Fruit fly (Drosophila melanogaster) whole organism, embryonic: Measurements from ENCODE around the gene CrebB.

Experiments
- Ada2b ChIP-seq: fragments of 200-800 bp; sonication (Bioruptor generic); IDR thresholded peaks from 2 replicates; pipeline ENCODE4 v1.3.6; 2022; ENCODE audit warnings: missing biosample characterization, missing genetic modification characterization
- Awh ChIP-seq: fragments of 200-800 bp; sonication (Bioruptor generic); IDR thresholded peaks from 2 replicates; pipeline ENCODE4, ENCODE4 v1.3.6; 2022; ENCODE audit warnings: missing biosample characterization, missing genetic modification characterization
- Blimp-1 ChIP-seq: fragments of 200-800 bp; sonication (Bioruptor generic); optimal IDR thresholded peaks from 3 replicates; lab custom pipeline; 2018; ENCODE audit warnings: missing biosample characterization, missing genetic modification characterization, mild to moderate bottlenecking, moderate library complexity, missing genetic modification reagents
- Bteb2 ChIP-seq: fragments of 200-800 bp; sonication (Bioruptor generic); optimal IDR thresholded peaks from 2 replicates; lab custom pipeline; 2016; ENCODE audit warnings: missing biosample characterization, missing genetic modification characterization
- C15 ChIP-seq: fragments of 200-800 bp; sonication (Bioruptor generic); IDR thresholded peaks from 3 replicates; pipeline ENCODE4 v1.3.6; 2022; ENCODE audit warnings: missing biosample characterization, missing genetic modification characterization
- CG10431 ChIP-seq: fragments of 200-800 bp; sonication (Bioruptor generic); optimal IDR thresholded peaks from 3 replicates; lab custom pipeline; 2018; ENCODE audit warnings: missing biosample characterization, mild to moderate bottlenecking, missing genetic modification characterization
- CG17186 ChIP-seq: fragments of 200-800 bp; sonication (Bioruptor generic); optimal IDR thresholded peaks from 3 replicates; lab custom pipeline; 2017; ENCODE audit warnings: missing biosample characterization, missing genetic modification reagents, missing genetic modification characterization
- CG17328 ChIP-seq: fragments of 200-800 bp; sonication (Bioruptor generic); IDR thresholded peaks from 2 replicates; pipeline ENCODE4 v1.3.6; 2022; ENCODE audit warnings: missing biosample characterization, missing genetic modification characterization
- CG17568 ChIP-seq: fragments of 200-800 bp; sonication (Bioruptor generic); optimal IDR thresholded peaks from 2 replicates; lab custom pipeline; 2018; ENCODE audit warnings: missing biosample characterization, mild to moderate bottlenecking, missing genetic modification characterization, moderate library complexity
- CG18619 ChIP-seq: fragments of 200-800 bp; sonication (Bioruptor generic); optimal IDR thresholded peaks from 3 replicates; lab custom pipeline; 2017; ENCODE audit warnings: missing biosample characterization, mild to moderate bottlenecking, missing genetic modification characterization
- CG30431 ChIP-seq: fragments of 200-800 bp; sonication (Bioruptor generic); optimal IDR thresholded peaks from 2 replicates; lab custom pipeline; 2017; ENCODE audit warnings: missing biosample characterization, missing genetic modification characterization
- CG3407 ChIP-seq: fragments of 200-800 bp; sonication (Bioruptor generic); optimal IDR thresholded peaks from 2 replicates; lab custom pipeline; 2018; ENCODE audit warnings: missing biosample characterization, mild to moderate bottlenecking, missing genetic modification characterization
- CG3838 ChIP-seq: fragments of 200-800 bp; sonication (Bioruptor generic); optimal IDR thresholded peaks from 3 replicates; lab custom pipeline; 2016; ENCODE audit warnings: missing biosample characterization, missing genetic modification characterization
- CG4328 ChIP-seq: fragments of 200-800 bp; sonication (Bioruptor generic); optimal IDR thresholded peaks from 3 replicates; lab custom pipeline; 2017; ENCODE audit warnings: missing biosample characterization, missing genetic modification reagents, missing genetic modification characterization
- CG43689 ChIP-seq: fragments of 200-800 bp; sonication (Bioruptor generic); IDR thresholded peaks from 2 replicates; pipeline ENCODE4 v1.3.6; 2022; ENCODE audit warnings: missing biosample characterization, missing genetic modification characterization
- CG4854 ChIP-seq: fragments of 200-800 bp; sonication (Bioruptor generic); optimal IDR thresholded peaks from 2 replicates; lab custom pipeline; 2016; ENCODE audit warnings: missing biosample characterization, missing genetic modification characterization, inconsistent platforms
- CG7745 ChIP-seq: fragments of 200-800 bp; sonication (Bioruptor generic); optimal IDR thresholded peaks from 2 replicates; lab custom pipeline; 2018; ENCODE audit warnings: missing biosample characterization, mild to moderate bottlenecking, missing genetic modification characterization, moderate library complexity
- CG7786 ChIP-seq: fragments of 200-800 bp; sonication (Bioruptor generic); optimal IDR thresholded peaks from 2 replicates; lab custom pipeline; 2016; ENCODE audit warnings: missing biosample characterization, missing genetic modification characterization
- CG7839 ChIP-seq: fragments of 200-800 bp; sonication (Bioruptor generic); optimal IDR thresholded peaks from 3 replicates; lab custom pipeline; 2018; ENCODE audit warnings: missing biosample characterization, mild to moderate bottlenecking, missing genetic modification characterization, moderate library complexity
- CG8765 ChIP-seq: fragments of 200-800 bp; sonication (Bioruptor generic); IDR thresholded peaks from 2 replicates; pipeline ENCODE4 v1.3.6; 2022; ENCODE audit warnings: missing biosample characterization, missing genetic modification characterization
- CG9609 ChIP-seq: fragments of 200-800 bp; sonication (Bioruptor generic); optimal IDR thresholded peaks from 3 replicates; lab custom pipeline; 2016; ENCODE audit warnings: missing biosample characterization, missing genetic modification characterization
- Dad ChIP-seq: fragments of 200-800 bp; sonication (Bioruptor generic); optimal IDR thresholded peaks from 3 replicates; lab custom pipeline; 2016; ENCODE audit warnings: missing biosample characterization, missing genetic modification characterization
- Dek ChIP-seq: fragments of 200-800 bp; sonication (Bioruptor generic); optimal IDR thresholded peaks from 3 replicates; lab custom pipeline; 2019; ENCODE audit warnings: missing biosample characterization, mild to moderate bottlenecking, missing genetic modification characterization, moderate library complexity
- Dp ChIP-seq: fragments of 200-800 bp; sonication (Bioruptor generic); optimal IDR thresholded peaks from 2 replicates; lab custom pipeline; 2018; ENCODE audit warnings: missing biosample characterization, mild to moderate bottlenecking, missing genetic modification characterization, moderate library complexity
- Drgx ChIP-seq: fragments of 200-800 bp; sonication (Bioruptor generic); IDR thresholded peaks from 2 replicates; pipeline ENCODE4 v1.3.6; 2022; ENCODE audit warnings: missing biosample characterization, missing genetic modification characterization
- Hr51 ChIP-seq, 2 experiments: fragments of 200-800 bp; sonication (Bioruptor generic); optimal IDR thresholded peaks; 2 replicates in 1 of 2; 3 replicates in 1 of 2; lab custom pipeline; 2016 to 2018; ENCODE audit warnings: missing biosample characterization in 2 of 2, missing genetic modification characterization in 2 of 2, mild to moderate bottlenecking in 1 of 2, moderate library complexity in 1 of 2
- Spps ChIP-seq: fragments of 200-800 bp; sonication (Bioruptor generic); optimal IDR thresholded peaks from 2 replicates; lab custom pipeline; 2018; ENCODE audit warnings: missing biosample characterization, mild to moderate bottlenecking, missing genetic modification characterization
- al ChIP-seq: fragments of 200-800 bp; sonication (Bioruptor generic); IDR thresholded peaks from 2 replicates; pipeline ENCODE4 v1.3.6; 2022; ENCODE audit warnings: missing biosample characterization, missing genetic modification characterization
- aop ChIP-seq: fragments of 200-800 bp; sonication (Bioruptor generic); IDR thresholded peaks from 2 replicates; pipeline ENCODE4 v1.3.6; 2022; ENCODE audit warnings: missing biosample characterization, missing genetic modification characterization
- ap ChIP-seq: fragments of 200-800 bp; sonication (Bioruptor generic); IDR thresholded peaks from 2 replicates; pipeline ENCODE4 v1.3.6; 2022; ENCODE audit warnings: missing biosample characterization, missing genetic modification characterization
- ase ChIP-seq: fragments of 200-800 bp; sonication (Bioruptor generic); IDR thresholded peaks from 3 replicates; pipeline ENCODE4 v1.3.6; 2022; ENCODE audit warnings: missing biosample characterization, missing genetic modification characterization
- ash1 ChIP-seq: fragments of 200-800 bp; sonication (Bioruptor generic); optimal IDR thresholded peaks from 2 replicates; lab custom pipeline; 2018; ENCODE audit warnings: missing biosample characterization, mild to moderate bottlenecking, missing genetic modification characterization
- eve ChIP-seq, 2 experiments: fragments of >200 bp; optimal IDR thresholded peaks; 2 replicates each; lab custom pipeline; 2017; ENCODE audit warnings: missing biosample characterization in 2 of 2, missing genetic modification characterization in 2 of 2
- fd102C ChIP-seq: fragments of 200-800 bp; sonication (Bioruptor generic); optimal IDR thresholded peaks from 2 replicates; lab custom pipeline; 2018; ENCODE audit warnings: missing biosample characterization, mild to moderate bottlenecking, missing genetic modification characterization, moderate library complexity
- ham ChIP-seq: fragments of 200-800 bp; sonication (Bioruptor generic); IDR thresholded peaks from 2 replicates; pipeline ENCODE4 v1.3.6; 2022; ENCODE audit warnings: missing biosample characterization, missing genetic modification characterization
- kay ChIP-seq: fragments of 200-800 bp; sonication (Bioruptor generic); optimal IDR thresholded peaks from 2 replicates; lab custom pipeline; 2016; ENCODE audit warnings: missing biosample characterization, missing genetic modification characterization
- lilli ChIP-seq: fragments of 200-800 bp; sonication (Bioruptor generic); optimal IDR thresholded peaks from 3 replicates; lab custom pipeline; 2016; ENCODE audit warnings: missing biosample characterization, missing genetic modification characterization
- lov ChIP-seq, 2 experiments: fragments of 200-800 bp in 1 of 2; fragments of >200 bp in 1 of 2; sonication (Bioruptor generic) in 1 of 2; IDR thresholded peaks in 1 of 2; optimal IDR thresholded peaks in 1 of 2; 2 replicates in 1 of 2; 3 replicates in 1 of 2; pipeline versions ENCODE4 v1.3.6 to Lab custom; 2017 to 2022; ENCODE audit warnings: missing biosample characterization in 1 of 2, missing genetic modification characterization in 1 of 2
- pita ChIP-seq: fragments of 200-800 bp; sonication (Bioruptor generic); optimal IDR thresholded peaks from 2 replicates; lab custom pipeline; 2017; ENCODE audit warnings: missing biosample characterization, mild to moderate bottlenecking, missing genetic modification characterization
- salm ChIP-seq: fragments of 200-800 bp; sonication (Bioruptor generic); optimal IDR thresholded peaks from 2 replicates; lab custom pipeline; 2018; ENCODE audit warnings: missing biosample characterization, mild to moderate bottlenecking, missing genetic modification characterization
- sens ChIP-seq: fragments of 200-800 bp; sonication (Bioruptor generic); peaks from one replicate; lab custom pipeline; 2016; ENCODE audit warnings: missing biosample characterization, missing genetic modification characterization
- sens-2 ChIP-seq: fragments of 200-800 bp; sonication (Bioruptor generic); IDR thresholded peaks from 2 replicates; pipeline ENCODE4 v1.3.6; 2022; ENCODE audit warnings: missing biosample characterization, missing genetic modification characterization
- sim ChIP-seq: fragments of 200-800 bp; sonication (Bioruptor generic); IDR thresholded peaks from 2 replicates; pipeline ENCODE4 v1.3.6; 2022; ENCODE audit warnings: missing biosample characterization, missing genetic modification characterization
- sna ChIP-seq: fragments of 200-800 bp; sonication (Bioruptor generic); IDR thresholded peaks from 2 replicates; pipeline ENCODE4 v1.3.6; 2022; ENCODE audit warnings: missing biosample characterization, missing genetic modification characterization; ENCODE audit not compliant: partially characterized antibody
- sr ChIP-seq: fragments of 200-800 bp; sonication (Bioruptor generic); IDR thresholded peaks from 3 replicates; pipeline ENCODE4 v1.3.6; 2022; ENCODE audit warnings: missing biosample characterization, missing genetic modification characterization
- vnd ChIP-seq: fragments of 200-800 bp; sonication (Bioruptor generic); IDR thresholded peaks from 3 replicates; pipeline ENCODE4 v1.3.6; 2022; ENCODE audit warnings: missing biosample characterization, missing genetic modification characterization; ENCODE audit not compliant: partially characterized antibody
- wdn ChIP-seq: fragments of 200-800 bp; sonication (Bioruptor generic); IDR thresholded peaks from 2 replicates; pipeline ENCODE4 v1.3.6; 2022; ENCODE audit warnings: missing biosample characterization, missing genetic modification characterization
- yki ChIP-seq: fragments of >200 bp; optimal IDR thresholded peaks from 3 replicates; lab custom pipeline; 2018
- zfh2 ChIP-seq: fragments of 200-800 bp; sonication (Bioruptor generic); optimal IDR thresholded peaks from 2 replicates; lab custom pipeline; 2016; ENCODE audit warnings: missing biosample characterization, missing genetic modification characterization

Gene CrebB

dm6 chrX:18370775-18371735, 4.9 kb downstream of the CrebB start (continued):
- TF ChIP-seq Blimp-1 (GFP tag; lab: Kevin White, UChicago) (no peak), CG3407 (GFP tag; lab: Kevin White, UChicago) (no peak), eve (GFP tag; optimal IDR thresholded peaks at IDR 0.05; lab: Kevin White, UChicago) (no peak), sr (GFP tag; lab: Robert Waterston, UW) (no peak), CG17328 (0 out of 2 replicates have a peak, but pooled peaks have one; percentile 37), vnd (GFP tag; lab: Robert Waterston, UW) (peak; percentile 97), sna (GFP tag; lab: Robert Waterston, UW) (peak; percentile 98), CG3838 (GFP tag; lab: Kevin White, UChicago) (no peak), zfh2 (GFP tag; lab: Kevin White, UChicago) (peak; percentile 58), ash1 (no peak), CG8765 (GFP tag; lab: Robert Waterston, UW) (no peak), wdn (GFP tag; lab: Robert Waterston, UW) (no peak), Dp (GFP tag; lab: Kevin White, UChicago) (peak; percentile 89), ase (no peak), CG17186 (GFP tag; lab: Kevin White, UChicago) (peak; percentile 96), Awh (GFP tag; lab: Robert Waterston, UW) (no peak), CG30431 (no peak), Drgx (GFP tag; lab: Robert Waterston, UW) (peak; percentile 89), kay (no peak), CG9609 (peak; percentile 40), sens (GFP tag; lab: Kevin White, UChicago) (peak; percentile 80), al (GFP tag; lab: Robert Waterston, UW) (peak; percentile 29; the same call in 1 of the 2 replicates), sens-2 (GFP tag; lab: Robert Waterston, UW) (no peak), CG43689 (GFP tag; lab: Robert Waterston, UW) (no peak), CG10431 (no peak), yki (peak; percentile 26), sim (GFP tag; lab: Robert Waterston, UW) (no peak), pita (GFP tag; lab: Kevin White, UChicago) (peak; percentile 87), Hr51 (GFP tag; optimal IDR thresholded peaks at IDR 0.05; lab: Kevin White, UChicago) (no peak), CG4854 (GFP tag; lab: Kevin White, UChicago) (no peak), lilli (peak; percentile 6), CG17568 (GFP tag; lab: Kevin White, UChicago) (no peak), CG7786 (GFP tag; lab: Kevin White, UChicago) (peak; percentile 50), ap (GFP tag; lab: Robert Waterston, UW) (no peak), aop (GFP tag; lab: Robert Waterston, UW) (no peak), CG7839 (tag; lab: Kevin White, UChicago) (peak; percentile 17), CG7745 (tag; lab: Kevin White, UChicago) (no peak), Dad (GFP tag; lab: Kevin White, UChicago) (peak; percentile 6), lov (optimal IDR thresholded peaks at IDR 0.05; lab: Kevin White, UChicago) (no peak), lov (GFP tag; IDR thresholded peaks at IDR 0.05; lab: Robert Waterston, UW) (no peak), Bteb2 (GFP tag; lab: Kevin White, UChicago) (no peak), C15 (no peak), Ada2b (no peak), fd102C (GFP tag; lab: Kevin White, UChicago) (no peak), Spps (tag; lab: Kevin White, UChicago) (no peak), CG18619 (GFP tag; lab: Kevin White, UChicago) (no peak), salm (tag; lab: Kevin White, UChicago) (no peak), ham (no peak), Dek (tag; lab: Kevin White, UChicago) (peak; percentile 51), CG4328 (GFP tag; lab: Kevin White, UChicago) (no peak)
